Fruit fly (Drosophila melanogaster) whole organism, adult: ENCODE data around the gene nab.

Source experiments
- CG11617 ChIP-seq: fragments of 200-800 bp; sonication (Bioruptor generic); optimal IDR thresholded peaks from 2 replicates; lab custom pipeline; 2017; ENCODE audit warnings: mild to moderate bottlenecking, missing biosample characterization, missing genetic modification reagents, missing genetic modification characterization
- CG12768 ChIP-seq: fragments of 200-800 bp; sonication (Bioruptor generic); optimal IDR thresholded peaks from 2 replicates; lab custom pipeline; 2017; ENCODE audit warnings: missing biosample characterization, missing genetic modification characterization, mild to moderate bottlenecking, moderate library complexity, missing genetic modification reagents
- CG14711 ChIP-seq: fragments of 200-800 bp; sonication (Bioruptor generic); optimal IDR thresholded peaks from 2 replicates; lab custom pipeline; 2018; ENCODE audit warnings: missing biosample characterization, mild to moderate bottlenecking, missing genetic modification characterization, moderate library complexity
- CG1620 ChIP-seq: fragments of 200-800 bp; sonication (Bioruptor generic); optimal IDR thresholded peaks from 2 replicates; lab custom pipeline; 2016; ENCODE audit warnings: missing biosample characterization, missing genetic modification characterization
- CG33017 ChIP-seq: fragments of 200-800 bp; sonication (Bioruptor generic); optimal IDR thresholded peaks from 2 replicates; lab custom pipeline; 2018; ENCODE audit warnings: missing biosample characterization, mild to moderate bottlenecking, missing genetic modification characterization, moderate library complexity
- CG5204 ChIP-seq: fragments of 200-800 bp; sonication (Bioruptor generic); optimal IDR thresholded peaks from 2 replicates; lab custom pipeline; 2016; ENCODE audit warnings: missing biosample characterization, missing genetic modification characterization
- CG7045 ChIP-seq: fragments of 200-800 bp; sonication (Bioruptor generic); optimal IDR thresholded peaks from 2 replicates; lab custom pipeline; 2017; ENCODE audit warnings: missing biosample characterization, mild to moderate bottlenecking, missing genetic modification characterization
- CG7101 ChIP-seq: fragments of 200-800 bp; sonication (Bioruptor generic); optimal IDR thresholded peaks from 2 replicates; lab custom pipeline; 2018; ENCODE audit warnings: missing biosample characterization, mild to moderate bottlenecking, missing genetic modification characterization, moderate library complexity
- Clk ChIP-seq: fragments of 200-800 bp; sonication (Bioruptor generic); optimal IDR thresholded peaks from 2 replicates; lab custom pipeline; 2017; ENCODE audit warnings: missing biosample characterization, missing genetic modification characterization
- Crg-1 ChIP-seq: fragments of 200-800 bp; sonication (Bioruptor generic); optimal IDR thresholded peaks from 2 replicates; lab custom pipeline; 2016; ENCODE audit warnings: missing biosample characterization, missing genetic modification characterization
- Hr96 ChIP-seq: fragments of 200-800 bp; sonication (Bioruptor generic); optimal IDR thresholded peaks from 2 replicates; lab custom pipeline; 2016; ENCODE audit warnings: missing biosample characterization, missing genetic modification characterization
- Mnt ChIP-seq: fragments of 200-800 bp; sonication (Bioruptor generic); optimal IDR thresholded peaks from 2 replicates; lab custom pipeline; 2016; ENCODE audit warnings: missing biosample characterization, mild to moderate bottlenecking, missing genetic modification characterization
- bab1 ChIP-seq: fragments of 200-800 bp; sonication (Bioruptor generic); optimal IDR thresholded peaks from 3 replicates; lab custom pipeline; 2019; ENCODE audit warnings: missing biosample characterization, mild to moderate bottlenecking, missing genetic modification characterization, moderate library complexity
- cic ChIP-seq: fragments of 200-800 bp; sonication (Bioruptor generic); optimal IDR thresholded peaks from 2 replicates; lab custom pipeline; 2017; ENCODE audit warnings: missing biosample characterization, mild to moderate bottlenecking, missing genetic modification characterization, moderate library complexity
- cnc ChIP-seq, 2 experiments: fragments of >200 bp; optimal IDR thresholded peaks; 2 replicates each; lab custom pipeline; 2017
- kay ChIP-seq: fragments of 200-800 bp; sonication (Bioruptor generic); peaks from one replicate; lab custom pipeline; 2016; ENCODE audit warnings: missing biosample characterization, missing genetic modification characterization, borderline replicate concordance
- ovo ChIP-seq: fragments of 200-800 bp; sonication (Bioruptor generic); optimal IDR thresholded peaks from 2 replicates; lab custom pipeline; 2016; ENCODE audit warnings: missing biosample characterization, missing genetic modification characterization
- pad ChIP-seq: fragments of 200-800 bp; sonication (Bioruptor generic); optimal IDR thresholded peaks from 3 replicates; lab custom pipeline; 2017; ENCODE audit warnings: missing biosample characterization, missing genetic modification characterization, mild to moderate bottlenecking, moderate library complexity, missing genetic modification reagents
- tj ChIP-seq: fragments of 200-800 bp; sonication (Bioruptor generic); optimal IDR thresholded peaks from 3 replicates; lab custom pipeline; 2017; ENCODE audit warnings: missing biosample characterization, mild to moderate bottlenecking, missing genetic modification characterization, moderate library complexity
- toe ChIP-seq: fragments of 200-800 bp; sonication (Bioruptor generic); optimal IDR thresholded peaks from 2 replicates; lab custom pipeline; 2016; ENCODE audit warnings: missing biosample characterization, missing genetic modification characterization

The nab gene

dm6 chr3L:4141167-4141566, 19.6 kb downstream of the nab start, which contains the start of gene Akh:
Gene Akh (plus strand): TSS chr3L:4141467.
- TF ChIP-seq Hr96 (GFP tag; lab: Kevin White, UChicago) = no peak
- TF ChIP-seq Clk = no peak
- TF ChIP-seq cic = no peak
- no peak for TF ChIP-seq ovo (GFP tag; lab: Kevin White, UChicago)
- TF ChIP-seq Mnt (GFP tag; lab: Kevin White, UChicago) = no peak
- TF ChIP-seq CG7045 (GFP tag; lab: Kevin White, UChicago) = no peak
- TF ChIP-seq bab1 (GFP tag; lab: Kevin White, UChicago) = no peak
- TF ChIP-seq CG1620 (GFP tag; lab: Kevin White, UChicago) = no peak
- TF ChIP-seq toe (GFP tag; lab: Kevin White, UChicago) = no peak
- no peak for TF ChIP-seq pad

dm6 chr3L:4138804-4139521, 21.8 kb downstream of the nab start, which contains the start of the genes Rop and Ras64B:
Gene Rop (minus strand): TSS chr3L:4138996.
Gene Ras64B (plus strand): TSS chr3L:4139076.
- no peak for TF ChIP-seq CG7045 (GFP tag; lab: Kevin White, UChicago)
- no peak for TF ChIP-seq toe (GFP tag; lab: Kevin White, UChicago)
- TF ChIP-seq cnc (optimal IDR thresholded peaks at IDR 0.05; lab: Kevin White, UChicago) = no peak
- TF ChIP-seq CG11617 (GFP tag; lab: Kevin White, UChicago) = peak; percentile 35
- TF ChIP-seq Hr96 (GFP tag; lab: Kevin White, UChicago) = no peak
- TF ChIP-seq pad = no peak
- peak; percentile 36 for TF ChIP-seq Mnt (GFP tag; lab: Kevin White, UChicago)
- peak; percentile 21 for TF ChIP-seq CG7101 (tag; lab: Kevin White, UChicago)
- TF ChIP-seq cic = no peak
- no peak for TF ChIP-seq ovo (GFP tag; lab: Kevin White, UChicago)
- peak; percentile 12 for TF ChIP-seq CG14711 (tag; lab: Kevin White, UChicago)
- no peak for TF ChIP-seq tj (GFP tag; lab: Kevin White, UChicago)
- no peak for TF ChIP-seq CG5204 (GFP tag; lab: Kevin White, UChicago)
- TF ChIP-seq kay (GFP tag; lab: Kevin White, UChicago) = no peak
- no peak for TF ChIP-seq CG12768 (GFP tag; lab: Kevin White, UChicago)
- TF ChIP-seq CG33017 = peak; percentile 24
- no peak for TF ChIP-seq Clk
- TF ChIP-seq Crg-1 = no peak
- peak; percentile 54 for TF ChIP-seq CG1620 (GFP tag; lab: Kevin White, UChicago)
- TF ChIP-seq bab1 (GFP tag; lab: Kevin White, UChicago) = peak; percentile 75

- TF ChIP-seq CG12768 (GFP tag; lab: Kevin White, UChicago) (no peak), CG14711 (tag; lab: Kevin White, UChicago) (no peak), CG7045 (GFP tag; lab: Kevin White, UChicago) (no peak), tj (GFP tag; lab: Kevin White, UChicago) (no peak), pad (no peak), CG7101 (tag; lab: Kevin White, UChicago) (no peak)
Observed at dm6 chr3L:4135857-4136256, 24.9 kb downstream of the nab start, which contains the start of gene RfC4. Gene RfC4 (minus strand): TSS chr3L:4136038.

- no peak for TF ChIP-seq Crg-1
- TF ChIP-seq Clk = no peak
- peak; percentile 15 for TF ChIP-seq tj (GFP tag; lab: Kevin White, UChicago)
- peak; percentile 18 for TF ChIP-seq cic
- no peak for TF ChIP-seq Mnt (GFP tag; lab: Kevin White, UChicago)
- peak; percentile 17 for TF ChIP-seq CG7101 (tag; lab: Kevin White, UChicago)
- no peak for TF ChIP-seq CG5204 (GFP tag; lab: Kevin White, UChicago)
- no peak for TF ChIP-seq CG33017
- TF ChIP-seq toe (GFP tag; lab: Kevin White, UChicago) = no peak
- no peak for TF ChIP-seq CG7045 (GFP tag; lab: Kevin White, UChicago)
- TF ChIP-seq Hr96 (GFP tag; lab: Kevin White, UChicago) = no peak
- no peak for TF ChIP-seq CG1620 (GFP tag; lab: Kevin White, UChicago)
- TF ChIP-seq CG11617 (GFP tag; lab: Kevin White, UChicago) = no peak
- TF ChIP-seq bab1 (GFP tag; lab: Kevin White, UChicago) = peak; percentile 61
- no peak for TF ChIP-seq ovo (GFP tag; lab: Kevin White, UChicago)
- TF ChIP-seq cnc (optimal IDR thresholded peaks at IDR 0.05; lab: Kevin White, UChicago) = no peak
- TF ChIP-seq CG14711 (tag; lab: Kevin White, UChicago) = no peak
- TF ChIP-seq CG12768 (GFP tag; lab: Kevin White, UChicago) = no peak
- peak; percentile 68 for TF ChIP-seq pad
- no peak for TF ChIP-seq kay (GFP tag; lab: Kevin White, UChicago)
Observed at dm6 chr3L:4133724-4134678, 26.7 kb downstream of the nab start, which contains the start of gene ens. Gene ens (minus strand): TSS chr3L:4134550.

- TF ChIP-seq CG12768 (GFP tag; lab: Kevin White, UChicago) = peak; percentile 22
- TF ChIP-seq tj (GFP tag; lab: Kevin White, UChicago) = no peak
Observed at dm6 chr3L:4132585-4132984, 28.1 kb downstream of the nab start.
